Worm (Caenorhabditis elegans) whole organism, mixed stage, embryonic: ENCODE measurements around the gene far-7.

Experiments used
- M03D4.4 ChIP-seq: sonication (generic microtip); optimal IDR thresholded peaks from 2 replicates; lab custom pipeline; 2017; ENCODE audit warnings: mild to moderate bottlenecking, missing genetic modification characterization, missing compliant biosample characterization
- bed-3 ChIP-seq: fragments of 200-800 bp; sonication (Bioruptor generic); optimal IDR thresholded peaks from 3 replicates; lab custom pipeline; 2018; ENCODE audit warnings: mild to moderate bottlenecking, missing genetic modification characterization, moderate library complexity, missing compliant biosample characterization
- blmp-1 ChIP-seq: fragments of 150-350 bp; optimal IDR thresholded peaks from 2 replicates; lab custom pipeline; 2014; ENCODE audit warnings: missing biosample characterization, missing genetic modification characterization
- ceh-39 ChIP-seq: fragments of 150-350 bp; optimal IDR thresholded peaks from 2 replicates; lab custom pipeline; 2014; ENCODE audit warnings: missing biosample characterization, missing genetic modification characterization
- ceh-43 ChIP-seq: fragments of 200-800 bp; sonication (Bioruptor generic); optimal IDR thresholded peaks from 2 replicates; lab custom pipeline; 2018; ENCODE audit warnings: mild to moderate bottlenecking, missing genetic modification characterization, moderate library complexity, missing compliant biosample characterization
- ces-1 ChIP-seq: fragments of 150-350 bp; optimal IDR thresholded peaks from 2 replicates; lab custom pipeline; 2014; ENCODE audit warnings: missing biosample characterization, missing genetic modification reagents, missing genetic modification characterization
- cnd-1 ChIP-seq: fragments of 200-800 bp; sonication (Bioruptor generic); optimal IDR thresholded peaks from 2 replicates; lab custom pipeline; 2018; ENCODE audit warnings: mild to moderate bottlenecking, missing genetic modification characterization, missing compliant biosample characterization
- drap-1 ChIP-seq: fragments of 200-800 bp; sonication (Bioruptor generic); optimal IDR thresholded peaks from 3 replicates; lab custom pipeline; 2018; ENCODE audit warnings: mild to moderate bottlenecking, missing genetic modification characterization, missing compliant biosample characterization
- elt-1 ChIP-seq: sonication (generic microtip); optimal IDR thresholded peaks from 2 replicates; lab custom pipeline; 2017; ENCODE audit warnings: missing genetic modification characterization, mild to moderate bottlenecking, missing compliant biosample characterization, antibody characterized with exemption, moderate library complexity, borderline replicate concordance; ENCODE audit not compliant: insufficient read depth
- elt-3 ChIP-seq: fragments of 150-350 bp; optimal IDR thresholded peaks from 2 replicates; lab custom pipeline; 2014; ENCODE audit warnings: missing biosample characterization, missing genetic modification characterization
- flh-1 ChIP-seq: fragments of 200-800 bp; sonication (Bioruptor generic); optimal IDR thresholded peaks from 2 replicates; lab custom pipeline; 2018; ENCODE audit warnings: mild to moderate bottlenecking, missing genetic modification characterization, moderate library complexity, missing compliant biosample characterization
- ham-2 ChIP-seq: fragments of 200-800 bp; sonication (Bioruptor generic); optimal IDR thresholded peaks from 2 replicates; lab custom pipeline; 2018; ENCODE audit warnings: mild to moderate bottlenecking, missing genetic modification characterization, missing compliant biosample characterization
- lin-13 ChIP-seq: fragments of 150-350 bp; optimal IDR thresholded peaks from 2 replicates; lab custom pipeline; 2014; ENCODE audit warnings: missing biosample characterization, missing genetic modification characterization
- lin-32 ChIP-seq: fragments of 200-800 bp; sonication (Bioruptor generic); optimal IDR thresholded peaks from 2 replicates; lab custom pipeline; 2018; ENCODE audit warnings: mild to moderate bottlenecking, missing genetic modification characterization, missing compliant biosample characterization
- lsy-2 ChIP-seq: fragments of 150-350 bp; optimal IDR thresholded peaks from 2 replicates; lab custom pipeline; 2014; ENCODE audit warnings: missing biosample characterization, missing genetic modification characterization
- mep-1 ChIP-seq: fragments of 150-350 bp; optimal IDR thresholded peaks from 2 replicates; lab custom pipeline; 2017; ENCODE audit warnings: missing biosample characterization, missing genetic modification reagents, missing genetic modification characterization, inconsistent platforms
- mls-2 ChIP-seq: sonication (generic microtip); optimal IDR thresholded peaks from 2 replicates; lab custom pipeline; 2016; ENCODE audit warnings: mild to moderate bottlenecking, missing genetic modification characterization, moderate library complexity, missing compliant biosample characterization
- nhr-12 ChIP-seq: fragments of 150-350 bp; optimal IDR thresholded peaks from 2 replicates; lab custom pipeline; 2014; ENCODE audit warnings: missing biosample characterization, missing genetic modification characterization
- nhr-2 ChIP-seq: fragments of 150-350 bp; optimal IDR thresholded peaks from 2 replicates; lab custom pipeline; 2014; ENCODE audit warnings: missing biosample characterization, missing genetic modification characterization
- nhr-28 ChIP-seq: fragments of 150-350 bp; optimal IDR thresholded peaks from 2 replicates; lab custom pipeline; 2014; ENCODE audit warnings: missing biosample characterization, missing genetic modification characterization
- nhr-76 ChIP-seq: sonication (generic microtip); optimal IDR thresholded peaks from 2 replicates; lab custom pipeline; 2017; ENCODE audit warnings: missing biosample characterization, missing genetic modification characterization
- pha-4 ChIP-seq: fragments of 150-350 bp; optimal IDR thresholded peaks from 2 replicates; lab custom pipeline; 2018; ENCODE audit warnings: missing biosample characterization, missing genetic modification reagents, missing genetic modification characterization
- sem-2 ChIP-seq: fragments of 200-800 bp; sonication (Bioruptor generic); optimal IDR thresholded peaks from 2 replicates; lab custom pipeline; 2018; ENCODE audit warnings: mild to moderate bottlenecking, missing genetic modification characterization, missing compliant biosample characterization
- snpc-4 ChIP-seq: fragments of 150-350 bp; optimal IDR thresholded peaks from 2 replicates; lab custom pipeline; 2014; ENCODE audit warnings: missing biosample characterization, missing genetic modification characterization
- sptf-1 ChIP-seq: sonication (generic microtip); optimal IDR thresholded peaks from 2 replicates; lab custom pipeline; 2017; ENCODE audit warnings: mild to moderate bottlenecking, missing genetic modification characterization, moderate library complexity, missing compliant biosample characterization
- tbx-8 ChIP-seq: fragments of 200-800 bp; sonication (Bioruptor generic); optimal IDR thresholded peaks from 2 replicates; lab custom pipeline; 2018; ENCODE audit warnings: mild to moderate bottlenecking, missing genetic modification characterization, moderate library complexity, missing compliant biosample characterization
- unc-120 ChIP-seq: sonication (generic microtip); optimal IDR thresholded peaks from 2 replicates; lab custom pipeline; 2017; ENCODE audit warnings: missing genetic modification characterization, missing compliant biosample characterization; ENCODE audit not compliant: poor library complexity, severe bottlenecking
- unc-39 ChIP-seq: fragments of 150-350 bp; optimal IDR thresholded peaks from 2 replicates; lab custom pipeline; 2014; ENCODE audit warnings: missing biosample characterization, missing genetic modification characterization
- unc-62 ChIP-seq: fragments of 150-350 bp; optimal IDR thresholded peaks from 2 replicates; lab custom pipeline; 2014; ENCODE audit warnings: missing biosample characterization, missing genetic modification reagents, missing genetic modification characterization
- zip-8 ChIP-seq: fragments of 150-350 bp; optimal IDR thresholded peaks from 2 replicates; lab custom pipeline; 2014; ENCODE audit warnings: missing biosample characterization, missing genetic modification characterization

far-7 gene

ce11 chrII:299684-300083 lies 19.9 kb upstream of the far-7 start, which contains the start of gene K01A2.6:
TSS of gene K01A2.6 (plus strand) at chrII:299984.
- TF ChIP-seq nhr-12 (tag; lab: Kevin White, UChicago) = no peak
- no peak for TF ChIP-seq tbx-8 (GFP tag; lab: Kevin White, UChicago)
- TF ChIP-seq unc-39 = no peak
- TF ChIP-seq sptf-1 (tag; lab: Kevin White, UChicago) = no peak
- TF ChIP-seq nhr-28 = no peak
- no peak for TF ChIP-seq mls-2 (tag; lab: Kevin White, UChicago)
- no peak for TF ChIP-seq lsy-2 (tag; lab: Kevin White, UChicago)
- no peak for TF ChIP-seq cnd-1
- TF ChIP-seq flh-1 (GFP tag; lab: Kevin White, UChicago) = no peak
- no peak for TF ChIP-seq lin-13
- TF ChIP-seq, all 35 proteins: peak for 0

- TF ChIP-seq nhr-2 = no peak
- no peak for TF ChIP-seq unc-39
- no peak for TF ChIP-seq bed-3 (GFP tag; lab: Kevin White, UChicago)
- TF ChIP-seq cnd-1 = no peak
- TF ChIP-seq sptf-1 (tag; lab: Kevin White, UChicago) = no peak
- TF ChIP-seq elt-1 (tag; lab: Kevin White, UChicago) = no peak
- TF ChIP-seq blmp-1 (tag; lab: Kevin White, UChicago) = peak; percentile 95
- no peak for TF ChIP-seq drap-1 (GFP tag; lab: Kevin White, UChicago)
- peak; percentile 40 for TF ChIP-seq unc-62 (GFP tag; lab: Kevin White, UChicago)
- TF ChIP-seq snpc-4 (tag; lab: Kevin White, UChicago) = no peak
Observed at ce11 chrII:300977-301772, 18.4 kb upstream of the far-7 start, which contains the start of gene K01A2.5. TSS of gene K01A2.5 (plus strand) at chrII:301273.

- TF ChIP-seq M03D4.4 (tag; lab: Kevin White, UChicago) (no peak), drap-1 (GFP tag; lab: Kevin White, UChicago) (no peak), ces-1 (GFP tag; lab: Kevin White, UChicago) (no peak), lin-13 (no peak), unc-62 (GFP tag; lab: Kevin White, UChicago) (no peak), tbx-8 (GFP tag; lab: Kevin White, UChicago) (no peak), elt-1 (tag; lab: Kevin White, UChicago) (no peak), unc-39 (no peak), cnd-1 (no peak), ham-2 (no peak), ceh-43 (GFP tag; lab: Kevin White, UChicago) (no peak), nhr-2 (no peak), lin-32 (GFP tag; lab: Kevin White, UChicago) (no peak), lsy-2 (tag; lab: Kevin White, UChicago) (no peak), zip-8 (tag; lab: Kevin White, UChicago) (no peak), elt-3 (no peak)
Observed at ce11 chrII:303927-304711, 15.5 kb upstream of the far-7 start.

ce11 chrII:305645-306044 lies 13.9 kb upstream of the far-7 start, which contains the start of gene col-69:
TSS of gene col-69 (minus strand) at chrII:305745.
- TF ChIP-seq drap-1 (GFP tag; lab: Kevin White, UChicago) (no peak), unc-120 (no peak), flh-1 (GFP tag; lab: Kevin White, UChicago) (no peak), zip-8 (tag; lab: Kevin White, UChicago) (no peak), nhr-76 (no peak), nhr-2 (no peak), blmp-1 (tag; lab: Kevin White, UChicago) (no peak), ceh-39 (no peak), ces-1 (GFP tag; lab: Kevin White, UChicago) (no peak), nhr-28 (no peak), sem-2 (GFP tag; lab: Kevin White, UChicago) (no peak), unc-39 (no peak), pha-4 (no peak), tbx-8 (GFP tag; lab: Kevin White, UChicago) (no peak), snpc-4 (tag; lab: Kevin White, UChicago) (no peak), mep-1 (tag; lab: Kevin White, UChicago) (no peak)
